Fruit fly (Drosophila melanogaster) whole organism, embryonic: ENCODE results near the gene thoc7.

Experiments
- CG12236 ChIP-seq: fragments of 200-800 bp; sonication (Bioruptor generic); optimal IDR thresholded peaks from 2 replicates; lab custom pipeline; 2016; ENCODE audit warnings: missing biosample characterization, missing genetic modification characterization
- CG12769 ChIP-seq: fragments of 200-800 bp; sonication (Bioruptor generic); optimal IDR thresholded peaks from 2 replicates; lab custom pipeline; 2019; ENCODE audit warnings: missing biosample characterization, mild to moderate bottlenecking, missing genetic modification characterization, moderate library complexity
- CG13287 ChIP-seq: fragments of 200-800 bp; sonication (Bioruptor generic); IDR thresholded peaks from 2 replicates; pipeline ENCODE4 v1.3.6; 2022; ENCODE audit warnings: missing biosample characterization, missing genetic modification characterization; ENCODE audit not compliant: partially characterized antibody
- CG13424 ChIP-seq: fragments of 200-800 bp; sonication (Bioruptor generic); optimal IDR thresholded peaks from 2 replicates; lab custom pipeline; 2019; ENCODE audit warnings: missing biosample characterization, mild to moderate bottlenecking, missing genetic modification characterization, moderate library complexity
- CG14050 ChIP-seq: fragments of 200-800 bp; sonication (Bioruptor generic); IDR thresholded peaks from 3 replicates; pipeline ENCODE4 v1.3.6; 2022; ENCODE audit warnings: missing biosample characterization, missing genetic modification characterization
- CG14860 ChIP-seq: fragments of 200-800 bp; sonication (Bioruptor generic); IDR thresholded peaks from 3 replicates; pipeline ENCODE4 v1.3.6; 2022; ENCODE audit warnings: missing biosample characterization, missing genetic modification characterization; ENCODE audit not compliant: partially characterized antibody
- CG15011 ChIP-seq: fragments of 200-800 bp; sonication (Bioruptor generic); optimal IDR thresholded peaks from 3 replicates; lab custom pipeline; 2018; ENCODE audit warnings: missing biosample characterization, mild to moderate bottlenecking, missing genetic modification characterization
- CG17802 ChIP-seq: fragments of 200-800 bp; sonication (Bioruptor generic); optimal IDR thresholded peaks from 2 replicates; lab custom pipeline; 2018; ENCODE audit warnings: missing biosample characterization, mild to moderate bottlenecking, missing genetic modification characterization, moderate library complexity
- CG18476 ChIP-seq: fragments of 200-800 bp; sonication (Bioruptor generic); optimal IDR thresholded peaks from 2 replicates; lab custom pipeline; 2016; ENCODE audit warnings: missing biosample characterization, mild to moderate bottlenecking, missing genetic modification characterization
- CG30431 ChIP-seq: fragments of 200-800 bp; sonication (Bioruptor generic); optimal IDR thresholded peaks from 2 replicates; lab custom pipeline; 2017; ENCODE audit warnings: missing biosample characterization, missing genetic modification characterization
- CG3163 ChIP-seq: fragments of 200-800 bp; sonication (Bioruptor generic); optimal IDR thresholded peaks from 3 replicates; lab custom pipeline; 2016; ENCODE audit warnings: missing biosample characterization, missing genetic modification characterization
- CG32532 ChIP-seq: fragments of 200-800 bp; sonication (Bioruptor generic); IDR thresholded peaks from 2 replicates; pipeline ENCODE4 v1.3.6; 2022; ENCODE audit warnings: missing biosample characterization, missing genetic modification characterization
- CG4360 ChIP-seq: fragments of 200-800 bp; sonication (Bioruptor generic); IDR thresholded peaks from 2 replicates; pipeline ENCODE4 v1.3.6; 2022; ENCODE audit warnings: missing biosample characterization, missing genetic modification characterization
- CG6689 ChIP-seq: fragments of 200-800 bp; sonication (Bioruptor generic); IDR thresholded peaks from 2 replicates; pipeline ENCODE4 v1.3.6; 2022; ENCODE audit warnings: missing biosample characterization, missing genetic modification characterization
- CG6765 ChIP-seq: fragments of 200-800 bp; sonication (Bioruptor generic); optimal IDR thresholded peaks from 3 replicates; lab custom pipeline; 2017; ENCODE audit warnings: missing biosample characterization, mild to moderate bottlenecking, missing genetic modification characterization
- CG7745 ChIP-seq: fragments of 200-800 bp; sonication (Bioruptor generic); optimal IDR thresholded peaks from 2 replicates; lab custom pipeline; 2018; ENCODE audit warnings: missing biosample characterization, mild to moderate bottlenecking, missing genetic modification characterization, moderate library complexity
- CG7786 ChIP-seq: fragments of 200-800 bp; sonication (Bioruptor generic); optimal IDR thresholded peaks from 2 replicates; lab custom pipeline; 2016; ENCODE audit warnings: missing biosample characterization, missing genetic modification characterization
- Chrac-16 ChIP-seq: fragments of 200-800 bp; sonication (Bioruptor generic); optimal IDR thresholded peaks from 3 replicates; lab custom pipeline; 2016; ENCODE audit warnings: missing biosample characterization, missing genetic modification characterization
- ERR ChIP-seq: fragments of 200-800 bp; sonication (Bioruptor generic); optimal IDR thresholded peaks from 2 replicates; lab custom pipeline; 2016; ENCODE audit warnings: missing biosample characterization, missing genetic modification characterization
- Ets65A ChIP-seq: fragments of 200-800 bp; sonication (Bioruptor generic); peaks from one replicate; lab custom pipeline; 2016; ENCODE audit warnings: missing biosample characterization, missing genetic modification characterization
- Hmr ChIP-seq: fragments of 200-800 bp; sonication (Bioruptor generic); optimal IDR thresholded peaks from 3 replicates; lab custom pipeline; 2017; ENCODE audit warnings: mild to moderate bottlenecking, missing biosample characterization, missing genetic modification reagents, missing genetic modification characterization
- Hr3 ChIP-seq: fragments of 200-800 bp; sonication (Bioruptor generic); optimal IDR thresholded peaks from 3 replicates; lab custom pipeline; 2016; ENCODE audit warnings: missing biosample characterization, missing genetic modification characterization
- Hr51 ChIP-seq, 2 experiments: fragments of 200-800 bp; sonication (Bioruptor generic); optimal IDR thresholded peaks; 2 replicates in 1 of 2; 3 replicates in 1 of 2; lab custom pipeline; 2016 to 2018; ENCODE audit warnings: missing biosample characterization in 2 of 2, missing genetic modification characterization in 2 of 2, mild to moderate bottlenecking in 1 of 2, moderate library complexity in 1 of 2
- MBD-R2 ChIP-seq: fragments of 200-800 bp; sonication (Bioruptor generic); IDR thresholded peaks from 2 replicates; pipeline ENCODE4 v1.3.6; 2022; ENCODE audit warnings: missing biosample characterization, missing genetic modification characterization
- Rx ChIP-seq: fragments of 200-800 bp; sonication (Bioruptor generic); IDR thresholded peaks from 2 replicates; pipeline ENCODE4 v1.3.6; 2022; ENCODE audit warnings: missing biosample characterization, missing genetic modification characterization
- Sox100B ChIP-seq: fragments of 200-800 bp; sonication (Bioruptor generic); optimal IDR thresholded peaks from 3 replicates; lab custom pipeline; 2018; ENCODE audit warnings: missing biosample characterization, mild to moderate bottlenecking, missing genetic modification characterization
- Stat92E ChIP-seq, 3 experiments: fragments of >200 bp in 2 of 3; fragments of 200-800 bp in 1 of 3; sonication (Bioruptor generic) in 1 of 3; optimal IDR thresholded peaks; 2 replicates each; lab custom pipeline; 2017 to 2019; ENCODE audit warnings: missing biosample characterization in 3 of 3, missing genetic modification characterization in 3 of 3, mild to moderate bottlenecking in 1 of 3, moderate library complexity in 1 of 3
- Xrp1 ChIP-seq: fragments of 200-800 bp; sonication (Bioruptor generic); IDR thresholded peaks from 2 replicates; pipeline ENCODE4 v1.3.6; 2022; ENCODE audit warnings: missing biosample characterization, missing genetic modification characterization
- amos ChIP-seq: fragments of 200-800 bp; sonication (Bioruptor generic); IDR thresholded peaks from 2 replicates; pipeline ENCODE4 v1.3.6; 2022; ENCODE audit warnings: missing biosample characterization, missing genetic modification characterization; ENCODE audit not compliant: partially characterized antibody
- caup ChIP-seq: fragments of 200-800 bp; sonication (Bioruptor generic); optimal IDR thresholded peaks from 3 replicates; lab custom pipeline; 2017; ENCODE audit warnings: missing biosample characterization, mild to moderate bottlenecking, missing genetic modification characterization, moderate library complexity; ENCODE audit not compliant: severe bottlenecking
- dati ChIP-seq: fragments of 200-800 bp; sonication (Bioruptor generic); IDR thresholded peaks from 2 replicates; pipeline ENCODE4 v1.3.6; 2022; ENCODE audit warnings: missing biosample characterization, missing genetic modification characterization
- ems ChIP-seq: fragments of 200-800 bp; sonication (Bioruptor generic); optimal IDR thresholded peaks from 3 replicates; lab custom pipeline; 2016; ENCODE audit warnings: missing biosample characterization, missing genetic modification characterization
- esg ChIP-seq: fragments of 200-800 bp; sonication (Bioruptor generic); conservative IDR thresholded peaks from 2 replicates; pipeline ENCODE4 v1.3.6; 2022; ENCODE audit warnings: missing biosample characterization, missing genetic modification characterization
- eyg ChIP-seq: fragments of 200-800 bp; sonication (Bioruptor generic); optimal IDR thresholded peaks from 3 replicates; lab custom pipeline; 2016; ENCODE audit warnings: missing biosample characterization, missing genetic modification characterization
- fd64A ChIP-seq: fragments of 200-800 bp; sonication (Bioruptor generic); optimal IDR thresholded peaks from 3 replicates; lab custom pipeline; 2018; ENCODE audit warnings: missing biosample characterization, mild to moderate bottlenecking, missing genetic modification characterization
- gem ChIP-seq: fragments of 200-800 bp; sonication (Bioruptor generic); optimal IDR thresholded peaks from 2 replicates; lab custom pipeline; 2019; ENCODE audit warnings: missing biosample characterization, mild to moderate bottlenecking, missing genetic modification characterization, moderate library complexity
- gsb ChIP-seq: fragments of 200-800 bp; sonication (Bioruptor generic); IDR thresholded peaks from 2 replicates; pipeline ENCODE4 v1.3.6; 2022; ENCODE audit warnings: missing biosample characterization, missing genetic modification characterization
- hkb ChIP-seq, 2 experiments: fragments of 200-800 bp in 1 of 2; fragments of >200 bp in 1 of 2; sonication (Bioruptor generic) in 1 of 2; IDR thresholded peaks in 1 of 2; optimal IDR thresholded peaks in 1 of 2; 2 replicates each; pipeline versions ENCODE4 v1.3.6 to Lab custom; 2017 to 2022; ENCODE audit warnings: missing biosample characterization in 1 of 2, missing genetic modification characterization in 1 of 2
- jumu ChIP-seq: fragments of 200-800 bp; sonication (Bioruptor generic); optimal IDR thresholded peaks from 3 replicates; lab custom pipeline; 2016; ENCODE audit warnings: missing biosample characterization, missing genetic modification characterization
- nerfin-1 ChIP-seq: fragments of 200-800 bp; sonication (Bioruptor generic); optimal IDR thresholded peaks from 3 replicates; lab custom pipeline; 2019; ENCODE audit warnings: missing biosample characterization, mild to moderate bottlenecking, missing genetic modification characterization, moderate library complexity
- oc ChIP-seq: fragments of 200-800 bp; sonication (Bioruptor generic); optimal IDR thresholded peaks from 2 replicates; lab custom pipeline; 2018; ENCODE audit warnings: missing biosample characterization, mild to moderate bottlenecking, missing genetic modification characterization, moderate library complexity
- pros ChIP-seq: fragments of 200-800 bp; sonication (Bioruptor generic); optimal IDR thresholded peaks from 3 replicates; lab custom pipeline; 2019; ENCODE audit warnings: missing biosample characterization, mild to moderate bottlenecking, missing genetic modification characterization, moderate library complexity
- shn ChIP-seq: fragments of 200-800 bp; sonication (Bioruptor generic); optimal IDR thresholded peaks from 3 replicates; lab custom pipeline; 2016; ENCODE audit warnings: missing biosample characterization, missing genetic modification characterization
- sim ChIP-seq: fragments of 200-800 bp; sonication (Bioruptor generic); IDR thresholded peaks from 2 replicates; pipeline ENCODE4 v1.3.6; 2022; ENCODE audit warnings: missing biosample characterization, missing genetic modification characterization
- sug ChIP-seq: fragments of 200-800 bp; optimal IDR thresholded peaks from 2 replicates; lab custom pipeline; 2019; ENCODE audit warnings: missing biosample characterization, mild to moderate bottlenecking, missing genetic modification characterization, moderate library complexity
- toy ChIP-seq: fragments of 200-800 bp; sonication (Bioruptor generic); IDR thresholded peaks from 2 replicates; pipeline ENCODE4 v1.3.6; 2022; ENCODE audit warnings: missing biosample characterization, missing genetic modification characterization
- twi ChIP-seq: fragments of 200-800 bp; optimal IDR thresholded peaks from 2 replicates; lab custom pipeline; 2019; ENCODE audit warnings: missing biosample characterization, mild to moderate bottlenecking, missing genetic modification characterization, moderate library complexity
- zfh2 ChIP-seq: fragments of 200-800 bp; sonication (Bioruptor generic); optimal IDR thresholded peaks from 2 replicates; lab custom pipeline; 2016; ENCODE audit warnings: missing biosample characterization, missing genetic modification characterization

thoc7 gene

DNA sequence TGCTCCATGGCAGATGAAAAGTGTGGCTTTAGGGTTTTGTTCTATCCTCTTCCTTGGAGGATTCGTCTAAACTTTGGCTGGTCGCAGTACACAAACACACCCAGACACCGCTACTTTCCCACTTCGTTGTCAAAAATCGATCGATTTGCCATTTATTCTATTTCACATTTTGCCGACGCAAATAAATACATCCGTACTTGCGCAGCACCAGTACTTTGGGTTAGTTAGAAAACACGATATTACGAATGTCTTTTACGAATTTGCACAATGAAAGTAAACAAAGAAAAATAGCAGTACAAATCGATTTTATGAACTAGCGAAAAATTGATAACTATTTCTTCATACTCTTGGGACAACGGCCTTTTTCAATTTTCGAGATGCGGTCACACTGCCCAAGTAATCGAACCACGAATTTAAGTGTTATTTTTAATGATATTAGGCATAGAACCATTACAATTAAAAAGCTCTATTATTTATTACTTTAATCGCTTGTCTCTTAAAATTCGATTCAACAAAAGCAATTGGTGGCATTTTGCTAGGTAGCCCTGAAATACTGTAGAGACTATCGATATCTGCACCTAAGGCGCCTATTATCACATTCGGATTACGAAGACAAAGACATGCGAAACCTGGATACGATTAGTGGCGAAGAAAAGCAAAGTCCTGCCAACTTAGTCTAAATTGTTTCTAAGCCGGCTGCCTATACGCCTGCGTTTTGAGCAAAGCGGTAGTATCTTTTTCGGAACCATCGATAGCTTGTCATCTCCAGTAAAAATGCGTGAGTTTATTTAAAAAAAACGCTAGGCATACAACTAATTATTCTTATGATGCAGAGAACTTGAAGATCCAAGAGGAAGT, 45.4 kb upstream of the thoc7 start, which contains the start of the genes DIP2 and wac (continued):
- TF ChIP-seq CG13424 (tag; lab: Kevin White, UChicago) (peak; percentile 60), Hr3 (peak; percentile 75), fd64A (GFP tag; lab: Kevin White, UChicago) (no peak), CG17802 (tag; lab: Kevin White, UChicago) (peak; percentile 29), CG14860 (peak; percentile 76), toy (no peak), CG12236 (GFP tag; lab: Kevin White, UChicago) (peak; percentile 45), CG7745 (tag; lab: Kevin White, UChicago) (no peak), Rx (GFP tag; lab: Robert Waterston, UW) (peak; percentile 34), jumu (peak; percentile 93), CG14050 (GFP tag; lab: Robert Waterston, UW) (peak; percentile 19; the same call in 1 of the 3 replicates), dati (GFP tag; lab: Robert Waterston, UW) (no peak), nerfin-1 (tag; lab: Kevin White, UChicago) (peak; percentile 54), CG3163 (GFP tag; lab: Kevin White, UChicago) (peak; percentile 75), zfh2 (GFP tag; lab: Kevin White, UChicago) (peak; percentile 93), CG7786 (GFP tag; lab: Kevin White, UChicago) (peak; percentile 81), gsb (GFP tag; lab: Robert Waterston, UW) (no peak), Hmr (GFP tag; lab: Kevin White, UChicago) (no peak), hkb (optimal IDR thresholded peaks at IDR 0.05; lab: Kevin White, UChicago) (no peak), hkb (GFP tag; IDR thresholded peaks at IDR 0.05; lab: Robert Waterston, UW) (peak; percentile 58; the same call in 1 of the 2 replicates), Ets65A (peak; percentile 97), amos (GFP tag; lab: Robert Waterston, UW) (peak; percentile 90), esg (GFP tag; lab: Robert Waterston, UW) (peak; percentile 45; the same call in 1 of the 2 replicates), pros (GFP tag; lab: Kevin White, UChicago) (peak; percentile 97), sug (peak; percentile 74), eyg (GFP tag; lab: Kevin White, UChicago) (peak; percentile 88), CG15011 (GFP tag; lab: Kevin White, UChicago) (no peak), MBD-R2 (GFP tag; lab: Robert Waterston, UW) (peak; percentile 66), CG30431 (peak; percentile 14), twi (tag; lab: Kevin White, UChicago) (no peak), ERR (GFP tag; lab: Kevin White, UChicago) (peak; percentile 72), CG6689 (GFP tag; lab: Robert Waterston, UW) (peak; percentile 40; the same call in 1 of the 2 replicates), Xrp1 (GFP tag; lab: Robert Waterston, UW) (peak; percentile 72), ems (peak; percentile 82), CG6765 (GFP tag; lab: Kevin White, UChicago) (peak; percentile 42), CG32532 (GFP tag; lab: Robert Waterston, UW) (peak; percentile 85), caup (peak; percentile 69), CG18476 (GFP tag; lab: Kevin White, UChicago) (peak; percentile 43), CG13287 (peak; percentile 96), sim (GFP tag; lab: Robert Waterston, UW) (no peak), Chrac-16 (peak; percentile 85), CG4360 (GFP tag; lab: Robert Waterston, UW) (no peak), CG12769 (tag; lab: Kevin White, UChicago) (peak; percentile 92), Stat92E (GFP tag; optimal IDR thresholded peaks at IDR 0.05; lab: Kevin White, UChicago) (no peak), gem (tag; lab: Kevin White, UChicago) (no peak), shn (GFP tag; lab: Kevin White, UChicago) (peak; percentile 90), oc (tag; lab: Kevin White, UChicago) (peak; percentile 89), Sox100B (no peak), Hr51 (GFP tag; optimal IDR thresholded peaks at IDR 0.05; lab: Kevin White, UChicago) (peak in 1 of 2 experiments; percentile 82)
